Worm (Caenorhabditis elegans) whole organism, L4 larva: Measurements from ENCODE around the gene glb-16.

Experiments used
- ceh-44 ChIP-seq: fragments of 200-800 bp; sonication (Bioruptor generic); IDR thresholded peaks from 2 replicates; pipeline ENCODE4 v1.3.6; 2022; ENCODE audit warnings: missing genetic modification reagents, missing genetic modification characterization, missing compliant biosample characterization
- ceh-82 ChIP-seq: sonication (generic microtip); optimal IDR thresholded peaks from 2 replicates; lab custom pipeline; 2017; ENCODE audit warnings: missing biosample characterization, missing genetic modification characterization
- ces-1 ChIP-seq: fragments of 150-350 bp; sonication (generic microtip); optimal IDR thresholded peaks from 4 replicates; lab custom pipeline; 2014; ENCODE audit warnings: missing biosample characterization, missing genetic modification reagents, missing genetic modification characterization
- hmg-1.1 ChIP-seq: fragments of 200-800 bp; sonication (Bioruptor generic); IDR thresholded peaks from 2 replicates; pipeline ENCODE4 v1.3.6; 2022; ENCODE audit warnings: missing genetic modification reagents, missing genetic modification characterization, missing compliant biosample characterization
- lsy-2 ChIP-seq, 2 experiments: fragments of 150-350 bp in 1 of 2; sonication (generic microtip) in 1 of 2; optimal IDR thresholded peaks; 2 replicates each; lab custom pipeline; 2014 to 2017; ENCODE audit warnings: missing biosample characterization in 2 of 2, missing genetic modification characterization in 2 of 2
- nhr-76 ChIP-seq: fragments of 150-350 bp; optimal IDR thresholded peaks from 2 replicates; lab custom pipeline; 2014; ENCODE audit warnings: missing biosample characterization, missing genetic modification characterization
- unc-130 ChIP-seq: sonication (generic microtip); optimal IDR thresholded peaks from 2 replicates; lab custom pipeline; 2016; ENCODE audit warnings: missing genetic modification reagents, missing genetic modification characterization, missing compliant biosample characterization

ce11 chrX:7583930-7584329 lies 44.0 kb upstream of the glb-16 start:
- TF ChIP-seq ceh-44 (GFP tag; lab: Robert Waterston, UW) (no peak), ceh-82 (tag; lab: Kevin White, UChicago) (no peak), nhr-76 (tag; lab: Kevin White, UChicago) (no peak), unc-130 (GFP tag; lab: Kevin White, UChicago) (no peak), hmg-1.1 (no peak), ces-1 (no peak), lsy-2 (tag; optimal IDR thresholded peaks at IDR 0.05; lab: Kevin White, UChicago) (no peak)
